Worm (Caenorhabditis elegans) whole organism, dauer: ENCODE data around the gene tbc-14.

Source experiments
- unc-62 ChIP-seq: sonication (generic microtip); optimal IDR thresholded peaks from 2 replicates; lab custom pipeline; 2017; ENCODE audit warnings: missing biosample characterization, missing genetic modification reagents, missing genetic modification characterization

tbc-14 gene

ce11 chrII:13414099-13414498 lies 33.3 kb downstream of the tbc-14 start:
- no peak for TF ChIP-seq unc-62 (GFP tag; lab: Kevin White, UChicago)

DNA sequence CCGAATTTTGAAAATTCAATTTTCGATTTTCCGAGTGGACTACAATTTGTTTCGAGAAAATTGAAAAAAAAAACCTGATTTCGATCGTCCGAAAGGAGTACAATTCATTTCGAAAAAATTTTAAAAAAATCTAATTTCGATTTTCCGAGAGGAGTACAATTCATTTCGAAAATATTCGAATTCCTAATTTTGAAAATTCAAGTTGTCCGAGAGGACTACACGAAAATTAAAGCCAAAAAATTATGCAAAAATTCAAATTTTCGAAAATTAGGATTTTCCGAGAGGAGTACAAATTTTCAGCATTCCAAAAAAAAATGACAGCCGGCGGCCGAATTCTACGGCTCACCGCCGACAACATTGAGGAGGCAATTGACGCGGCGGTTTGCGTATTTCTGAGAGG lies 35.1 kb downstream of the tbc-14 start, which contains the start of gene Y48C3A.18:
Gene Y48C3A.18, plus strand, starts transcription at position 301 of the 400 bp plus-strand sequence.
- no peak for TF ChIP-seq unc-62 (GFP tag; lab: Kevin White, UChicago)

DNA sequence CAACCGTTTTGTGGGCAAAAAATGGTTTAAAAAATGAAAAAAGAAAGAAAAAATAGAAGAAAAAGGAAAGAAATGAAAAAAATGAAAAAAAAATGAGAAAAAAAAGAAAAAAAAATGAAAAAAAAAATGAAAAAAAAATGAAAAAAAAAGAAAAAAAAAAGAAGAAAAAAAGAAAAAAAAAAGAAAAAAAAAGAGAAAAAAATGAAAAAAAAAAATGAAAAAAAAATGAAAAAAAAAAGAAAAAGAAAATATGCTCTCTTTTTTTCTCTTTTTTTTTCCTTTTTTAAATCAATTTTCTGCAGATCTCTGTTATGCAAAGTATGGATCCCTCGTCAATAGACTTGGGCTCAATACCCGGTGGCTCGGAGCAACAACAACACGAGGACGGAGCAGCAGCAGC lies 41.6 kb downstream of the tbc-14 start, which contains the start of gene efl-2:
Gene efl-2, plus strand, starts transcription at position 301 of the 400 bp plus-strand sequence.
- TF ChIP-seq unc-62 (GFP tag; lab: Kevin White, UChicago), result no peak

DNA sequence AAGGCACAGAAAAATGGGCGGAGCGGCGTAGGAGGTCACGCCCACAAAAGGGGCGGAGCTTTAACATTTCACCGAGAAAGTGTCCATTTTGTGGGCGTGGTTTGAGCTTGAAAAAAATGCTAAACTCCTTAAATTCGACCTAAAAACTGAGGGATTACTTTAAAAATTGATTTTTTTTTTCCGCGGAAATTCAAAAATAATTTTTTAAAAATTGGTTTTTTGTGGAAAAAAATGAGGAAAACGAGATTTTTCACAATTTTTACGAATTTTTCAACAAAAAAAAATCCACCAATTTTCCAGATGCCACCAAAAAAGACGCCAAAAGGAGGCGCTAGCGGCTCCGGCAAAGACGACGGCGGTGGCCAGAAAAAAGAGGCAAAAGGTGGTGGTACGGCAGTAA lies 44.7 kb downstream of the tbc-14 start, which contains the start of gene pinn-4:
Gene pinn-4, plus strand, starts transcription at position 301 of the 400 bp plus-strand sequence.
- no peak for TF ChIP-seq unc-62 (GFP tag; lab: Kevin White, UChicago)

DNA sequence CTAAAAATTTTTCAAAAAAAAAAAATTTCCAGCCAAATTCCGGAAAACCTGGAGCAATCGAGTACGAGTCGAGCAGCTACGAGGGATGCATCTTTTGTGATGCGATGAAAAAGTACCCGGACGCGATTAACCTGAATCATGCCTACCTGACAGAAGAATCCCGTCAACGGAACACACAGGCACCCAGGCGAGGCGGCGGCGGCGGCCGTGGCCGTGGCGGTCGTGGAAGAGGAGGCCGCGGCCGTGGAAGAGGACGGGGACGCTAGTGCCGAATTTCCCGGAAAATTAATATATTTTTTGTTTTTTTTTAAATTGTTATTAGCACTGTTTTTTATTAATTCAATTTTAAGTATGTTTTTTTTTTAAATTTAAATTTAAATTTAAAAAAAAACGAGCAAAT lies 45.8 kb downstream of the tbc-14 start:
- no peak for TF ChIP-seq unc-62 (GFP tag; lab: Kevin White, UChicago)

DNA sequence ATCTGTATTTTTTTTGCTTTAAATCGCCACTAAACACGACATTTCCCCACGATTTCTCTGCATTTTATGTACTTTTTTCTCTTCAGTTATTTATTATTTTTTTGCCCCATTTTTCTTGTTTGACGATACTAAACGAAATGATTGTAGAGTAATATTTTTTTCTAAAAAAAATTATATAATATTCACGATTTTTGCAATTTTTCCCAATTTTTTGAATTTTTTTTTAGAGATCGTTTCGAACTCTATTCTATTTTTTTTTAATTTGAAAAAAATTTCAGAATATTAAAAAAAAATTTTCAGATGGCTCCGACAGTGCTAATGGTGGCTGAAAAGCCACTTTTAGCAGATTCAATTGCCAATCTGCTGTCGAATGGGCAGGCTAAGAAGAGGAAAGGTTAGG lies 57.9 kb downstream of the tbc-14 start, which contains the start of gene Y48C3A.14:
Gene Y48C3A.14, plus strand, starts transcription at position 301 of the 400 bp plus-strand sequence.
- no peak for TF ChIP-seq unc-62 (GFP tag; lab: Kevin White, UChicago)
